Fruit fly (Drosophila melanogaster) whole organism, wandering third instar larva: ENCODE data around the gene unc-13-4A.
A peak's percentile ranks its signal among the peaks of the same experiment; 100 is the strongest.

ENCODE experiments used
- Abd-B ChIP-seq: fragments of >200 bp; optimal IDR thresholded peaks from 2 replicates; lab custom pipeline; 2017; ENCODE audit warnings: missing biosample characterization, missing genetic modification characterization
- CG32264 ChIP-seq: fragments of 200-800 bp; sonication (Bioruptor generic); optimal IDR thresholded peaks from 2 replicates; lab custom pipeline; 2016; ENCODE audit warnings: missing biosample characterization, missing genetic modification characterization
- CG9705 ChIP-seq: fragments of 200-800 bp; sonication (Bioruptor generic); optimal IDR thresholded peaks from 2 replicates; lab custom pipeline; 2018; ENCODE audit warnings: missing biosample characterization, mild to moderate bottlenecking, missing genetic modification characterization
- CrebA ChIP-seq: fragments of 200-800 bp; sonication (Bioruptor generic); optimal IDR thresholded peaks from 2 replicates; lab custom pipeline; 2016; ENCODE audit warnings: missing biosample characterization, mild to moderate bottlenecking, missing genetic modification characterization, borderline replicate concordance
- Dfd ChIP-seq: fragments of >200 bp; optimal IDR thresholded peaks from 2 replicates; lab custom pipeline; 2017; ENCODE audit warnings: missing biosample characterization, missing genetic modification characterization
- Dif ChIP-seq: fragments of 200-275, 200-300 bp; sonication (Bioruptor generic); optimal IDR thresholded peaks from 2 replicates; lab custom pipeline; 2018; ENCODE audit warnings: missing biosample characterization, missing genetic modification characterization; ENCODE audit not compliant: partially characterized antibody
- GATAd ChIP-seq: sonication (Bioruptor generic); optimal IDR thresholded peaks from 2 replicates; lab custom pipeline; 2016; ENCODE audit warnings: missing biosample characterization, missing genetic modification characterization
- HLH106 ChIP-seq: fragments of 200-800 bp; optimal IDR thresholded peaks from 3 replicates; lab custom pipeline; 2019; ENCODE audit warnings: missing biosample characterization, mild to moderate bottlenecking, missing genetic modification characterization, moderate library complexity
- Hnf4 ChIP-seq: fragments of 200-800 bp; sonication (Bioruptor generic); optimal IDR thresholded peaks from 2 replicates; lab custom pipeline; 2016; ENCODE audit warnings: missing biosample characterization, mild to moderate bottlenecking, missing genetic modification characterization
- Hr78 ChIP-seq: fragments of >200 bp; optimal IDR thresholded peaks from 2 replicates; lab custom pipeline; 2017; ENCODE audit warnings: missing biosample characterization, missing genetic modification characterization
- Hr83 ChIP-seq: fragments of 200-300 bp; sonication (Bioruptor generic); optimal IDR thresholded peaks from 2 replicates; lab custom pipeline; 2016; ENCODE audit warnings: missing biosample characterization, mild to moderate bottlenecking, missing genetic modification characterization, moderate library complexity; ENCODE audit not compliant: poor library complexity, severe bottlenecking
- Jra ChIP-seq: sonication (Bioruptor generic); optimal IDR thresholded peaks from 2 replicates; lab custom pipeline; 2016; ENCODE audit warnings: missing biosample characterization, missing genetic modification characterization
- Mio ChIP-seq: sonication (Bioruptor generic); optimal IDR thresholded peaks from 2 replicates; lab custom pipeline; 2016; ENCODE audit warnings: missing biosample characterization, missing genetic modification characterization
- Myc ChIP-seq: fragments of >200 bp; optimal IDR thresholded peaks from 2 replicates; lab custom pipeline; 2017
- N ChIP-seq: fragments of >200 bp; optimal IDR thresholded peaks from 2 replicates; lab custom pipeline; 2018; ENCODE audit warnings: missing biosample characterization, missing external identifiers, missing genetic modification characterization
- OdsH ChIP-seq: fragments of 200-800 bp; sonication (Bioruptor generic); optimal IDR thresholded peaks from 2 replicates; lab custom pipeline; 2016; ENCODE audit warnings: missing biosample characterization, mild to moderate bottlenecking, missing genetic modification characterization
- Rel ChIP-seq, 2 experiments: fragments of 200-800 bp; sonication (Bioruptor generic) in 1 of 2; optimal IDR thresholded peaks; 2 replicates in 1 of 2; 3 replicates in 1 of 2; lab custom pipeline; 2016 to 2019; ENCODE audit warnings: mild to moderate bottlenecking in 2 of 2, missing biosample characterization in 2 of 2, missing genetic modification characterization in 2 of 2, moderate library complexity in 1 of 2
- Sp1 ChIP-seq: fragments of 200-800 bp; sonication (Bioruptor generic); optimal IDR thresholded peaks from 3 replicates; lab custom pipeline; 2019; ENCODE audit warnings: missing biosample characterization, mild to moderate bottlenecking, missing genetic modification characterization, moderate library complexity
- Vsx2 ChIP-seq: fragments of 200-300, 225-300 bp; sonication (Bioruptor generic); optimal IDR thresholded peaks from 2 replicates; lab custom pipeline; 2018; ENCODE audit warnings: missing biosample characterization, missing genetic modification characterization; ENCODE audit not compliant: partially characterized antibody
- br ChIP-seq: fragments of 200-800 bp; sonication (Bioruptor generic); optimal IDR thresholded peaks from 2 replicates; lab custom pipeline; 2016; ENCODE audit warnings: missing biosample characterization, missing genetic modification characterization
- brk ChIP-seq: fragments of 200-800 bp; sonication (Bioruptor generic); optimal IDR thresholded peaks from 2 replicates; lab custom pipeline; 2016; ENCODE audit warnings: missing biosample characterization, mild to moderate bottlenecking, missing genetic modification characterization
- dl ChIP-seq, 2 experiments: fragments of 175-275, 200-275 bp in 1 of 2; fragments of 200-275 bp in 1 of 2; sonication (Bioruptor generic); optimal IDR thresholded peaks; lab custom pipeline; 2018; ENCODE audit warnings: mild to moderate bottlenecking in 2 of 2, missing biosample characterization in 2 of 2, missing genetic modification characterization in 2 of 2, moderate library complexity in 2 of 2; ENCODE audit not compliant: partially characterized antibody in 2 of 2, insufficient read depth in 1 of 2
- dmrt93B ChIP-seq: fragments of 200-800 bp; sonication (Bioruptor generic); optimal IDR thresholded peaks from 2 replicates; lab custom pipeline; 2018; ENCODE audit warnings: missing biosample characterization, mild to moderate bottlenecking, missing genetic modification characterization
- dsf ChIP-seq: sonication (Bioruptor generic); optimal IDR thresholded peaks from 2 replicates; lab custom pipeline; 2016; ENCODE audit warnings: missing biosample characterization, missing genetic modification characterization, borderline replicate concordance
- ey ChIP-seq: fragments of 200-800 bp; sonication (Bioruptor generic); optimal IDR thresholded peaks from 2 replicates; lab custom pipeline; 2016; ENCODE audit warnings: missing biosample characterization, missing genetic modification characterization
- foxo ChIP-seq, 2 experiments: fragments of 200-800 bp; sonication (Bioruptor generic); optimal IDR thresholded peaks; 2 replicates in 1 of 2; 3 replicates in 1 of 2; lab custom pipeline; 2016 to 2017; ENCODE audit warnings: missing biosample characterization in 2 of 2, missing genetic modification characterization in 2 of 2
- fru ChIP-seq: fragments of 200-800 bp; sonication (Bioruptor generic); optimal IDR thresholded peaks from 3 replicates; lab custom pipeline; 2016; ENCODE audit warnings: missing biosample characterization, mild to moderate bottlenecking, missing genetic modification characterization
- h ChIP-seq: fragments of 200-800 bp; sonication (Bioruptor generic); optimal IDR thresholded peaks from 3 replicates; lab custom pipeline; 2016; ENCODE audit warnings: missing biosample characterization, mild to moderate bottlenecking, missing genetic modification characterization
- jim ChIP-seq: fragments of 175-275, 200-325 bp; sonication (Bioruptor generic); optimal IDR thresholded peaks from 2 replicates; lab custom pipeline; 2016; ENCODE audit warnings: missing biosample characterization, mild to moderate bottlenecking, missing genetic modification characterization
- lola ChIP-seq: fragments of >200 bp; optimal IDR thresholded peaks from 2 replicates; lab custom pipeline; 2017; ENCODE audit warnings: missing biosample characterization, missing genetic modification characterization
- pan ChIP-seq: fragments of >200 bp; optimal IDR thresholded peaks from 2 replicates; lab custom pipeline; 2017
- psq ChIP-seq: fragments of 200-800 bp; sonication (Bioruptor generic); optimal IDR thresholded peaks from 3 replicates; lab custom pipeline; 2017; ENCODE audit warnings: missing biosample characterization, mild to moderate bottlenecking, missing genetic modification characterization, moderate library complexity
- rgr ChIP-seq: fragments of 200-800 bp; sonication (Bioruptor generic); optimal IDR thresholded peaks from 3 replicates; lab custom pipeline; 2016; ENCODE audit warnings: missing biosample characterization, mild to moderate bottlenecking, missing genetic modification characterization
- sage ChIP-seq: fragments of 200-800 bp; sonication (Bioruptor generic); optimal IDR thresholded peaks from 2 replicates; lab custom pipeline; 2016; ENCODE audit warnings: missing biosample characterization, mild to moderate bottlenecking, missing genetic modification characterization
- sv ChIP-seq: fragments of 200-800 bp; sonication (Bioruptor generic); optimal IDR thresholded peaks from 3 replicates; lab custom pipeline; 2016; ENCODE audit warnings: missing biosample characterization, missing genetic modification characterization
- tai ChIP-seq: sonication (Bioruptor generic); optimal IDR thresholded peaks from 2 replicates; lab custom pipeline; 2016; ENCODE audit warnings: missing biosample characterization, missing genetic modification characterization
- usp ChIP-seq: fragments of >200 bp; optimal IDR thresholded peaks from 2 replicates; lab custom pipeline; 2017; ENCODE audit warnings: missing biosample characterization, missing genetic modification characterization
- woc ChIP-seq: sonication (Bioruptor generic); optimal IDR thresholded peaks from 2 replicates; lab custom pipeline; 2016; ENCODE audit warnings: missing biosample characterization, mild to moderate bottlenecking, missing genetic modification characterization

Gene unc-13-4A

DNA sequence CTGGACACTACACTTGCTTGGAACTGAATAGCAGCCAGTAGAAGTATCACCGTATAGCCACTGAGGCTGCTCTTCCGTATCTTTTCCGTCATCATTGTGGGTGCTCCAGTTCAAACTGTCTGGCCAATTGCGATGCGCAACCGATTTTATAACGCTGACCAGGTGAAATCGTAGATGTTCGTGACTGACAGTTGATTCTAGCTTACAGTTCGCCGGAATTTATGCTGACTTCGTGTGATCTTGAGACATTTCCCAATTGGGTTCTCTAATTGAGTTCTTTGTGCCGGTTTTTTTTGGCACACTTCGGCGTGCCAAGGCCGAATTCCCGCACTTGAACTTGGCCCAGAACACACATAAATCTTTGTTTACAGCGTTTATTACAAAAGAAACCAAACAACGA is 34.3 kb upstream of the unc-13-4A start, which contains the start of gene CG14834:
Gene CG14834, minus strand, starts transcription at position 173 of the 400 bp plus-strand sequence.
- TF ChIP-seq dmrt93B (GFP tag; lab: Kevin White, UChicago), result no peak
- TF ChIP-seq fru (GFP tag; lab: Kevin White, UChicago), result no peak
- TF ChIP-seq dl (GFP tag; optimal IDR thresholded peaks at IDR 0.05; lab: Kevin White, UChicago; ENCODE audit: insufficient read depth in 1 of 2, partially characterized antibody in 2 of 2), result no peak
- no peak for TF ChIP-seq Dif (GFP tag; lab: Kevin White, UChicago)
- no peak for TF ChIP-seq rgr (GFP tag; lab: Kevin White, UChicago)

dm6 chr3L:7344965-7345427 is 32.3 kb upstream of the unc-13-4A start, which contains the start of gene Cln7:
Cln7 (minus strand) TSS chr3L:7345183.
- TF ChIP-seq br (peak; percentile 81), CrebA (no peak), CG32264 (GFP tag; lab: Kevin White, UChicago) (no peak), dl (GFP tag; optimal IDR thresholded peaks at IDR 0.05; lab: Kevin White, UChicago; ENCODE audit: insufficient read depth in 1 of 2, partially characterized antibody in 2 of 2) (peak in 1 of 2 experiments; percentile 56), ey (GFP tag; lab: Kevin White, UChicago) (peak; percentile 1), N (GFP tag; lab: Kevin White, UChicago) (peak; percentile 45), Dif (GFP tag; lab: Kevin White, UChicago) (peak; percentile 91), pan (lab: Kevin White, UChicago) (no peak), brk (no peak), fru (GFP tag; lab: Kevin White, UChicago) (peak; percentile 52), Mio (no peak), GATAd (no peak), Hnf4 (GFP tag; lab: Kevin White, UChicago) (no peak), CG9705 (GFP tag; lab: Kevin White, UChicago) (no peak), Jra (GFP tag; lab: Kevin White, UChicago) (peak; percentile 14), OdsH (GFP tag; lab: Kevin White, UChicago) (peak; percentile 16), dmrt93B (GFP tag; lab: Kevin White, UChicago) (no peak), sage (GFP tag; lab: Kevin White, UChicago) (no peak), tai (GFP tag; lab: Kevin White, UChicago) (no peak), usp (GFP tag; lab: Kevin White, UChicago) (no peak), rgr (GFP tag; lab: Kevin White, UChicago) (peak; percentile 69), Rel (GFP tag; optimal IDR thresholded peaks at IDR 0.05; lab: Kevin White, UChicago) (no peak), Rel (tag; optimal IDR thresholded peaks at IDR 0.05; lab: Kevin White, UChicago) (peak; percentile 82), lola (GFP tag; lab: Kevin White, UChicago) (no peak), sv (GFP tag; lab: Kevin White, UChicago) (no peak), woc (GFP tag; lab: Kevin White, UChicago) (no peak), jim (GFP tag; lab: Kevin White, UChicago) (peak; percentile 5), Dfd (GFP tag; lab: Kevin White, UChicago) (no peak), Sp1 (peak; percentile 82), foxo (GFP tag; optimal IDR thresholded peaks at IDR 0.05; lab: Kevin White, UChicago) (peak in 1 of 2 experiments; percentile 43), Hr83 (peak; percentile 82), dsf (GFP tag; lab: Kevin White, UChicago) (no peak), Hr78 (GFP tag; lab: Kevin White, UChicago) (no peak), Myc (lab: Kevin White, UChicago) (peak; percentile 22), HLH106 (peak; percentile 48), Vsx2 (GFP tag; lab: Kevin White, UChicago) (no peak), h (peak; percentile 62), Abd-B (no peak), psq (peak; percentile 16)

DNA sequence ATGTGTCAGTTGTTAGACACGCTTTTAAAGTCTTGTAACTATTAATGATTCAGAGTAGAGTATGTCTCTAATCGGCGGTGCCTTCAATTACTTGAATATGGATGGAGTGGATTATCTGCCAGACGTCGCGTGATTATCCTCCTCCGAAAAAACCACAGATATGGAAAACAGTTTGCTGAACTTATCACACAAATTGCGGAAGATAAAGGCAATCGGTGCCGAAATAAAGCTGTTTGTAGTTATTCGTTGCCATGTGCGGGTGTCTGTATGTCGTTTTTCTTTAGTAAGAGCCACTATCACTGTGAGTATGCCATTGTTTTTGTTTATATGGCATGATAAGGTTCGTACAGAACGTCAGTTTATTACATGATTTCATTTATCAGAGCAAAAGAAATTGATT is 31.3 kb upstream of the unc-13-4A start:
- TF ChIP-seq N (GFP tag; lab: Kevin White, UChicago) (no peak), dmrt93B (GFP tag; lab: Kevin White, UChicago) (no peak), h (no peak), CrebA (no peak), usp (GFP tag; lab: Kevin White, UChicago) (no peak), psq (no peak), OdsH (GFP tag; lab: Kevin White, UChicago) (no peak), rgr (GFP tag; lab: Kevin White, UChicago) (no peak), sv (GFP tag; lab: Kevin White, UChicago) (no peak), Jra (GFP tag; lab: Kevin White, UChicago) (no peak), brk (no peak), Rel (GFP tag; optimal IDR thresholded peaks at IDR 0.05; lab: Kevin White, UChicago) (no peak), Rel (tag; optimal IDR thresholded peaks at IDR 0.05; lab: Kevin White, UChicago) (no peak), CG9705 (GFP tag; lab: Kevin White, UChicago) (no peak), Myc (lab: Kevin White, UChicago) (no peak), lola (GFP tag; lab: Kevin White, UChicago) (no peak), sage (GFP tag; lab: Kevin White, UChicago) (no peak)
